Fruit fly (Drosophila melanogaster) whole organism, embryonic: Measurements from ENCODE around the gene msb1l.
A peak's percentile ranks its signal among the peaks of the same experiment; 100 is the strongest.

Experiments
- B-H2 ChIP-seq: fragments of 200-800 bp; sonication (Bioruptor generic); optimal IDR thresholded peaks from 2 replicates; lab custom pipeline; 2018; ENCODE audit warnings: missing biosample characterization, mild to moderate bottlenecking, missing genetic modification characterization
- BtbVII ChIP-seq: fragments of 200-800 bp; sonication (Bioruptor generic); optimal IDR thresholded peaks from 3 replicates; lab custom pipeline; 2017; ENCODE audit warnings: missing biosample characterization, mild to moderate bottlenecking, missing genetic modification characterization
- CG10147 ChIP-seq: fragments of 200-800 bp; sonication (Bioruptor generic); optimal IDR thresholded peaks from 2 replicates; lab custom pipeline; 2019; ENCODE audit warnings: missing biosample characterization, mild to moderate bottlenecking, missing genetic modification characterization, moderate library complexity
- CG10366 ChIP-seq: fragments of 200-800 bp; sonication (Bioruptor generic); IDR thresholded peaks from 2 replicates; pipeline ENCODE4 v1.3.6; 2022; ENCODE audit warnings: missing biosample characterization, missing genetic modification characterization
- CG10431 ChIP-seq: fragments of 200-800 bp; sonication (Bioruptor generic); optimal IDR thresholded peaks from 3 replicates; lab custom pipeline; 2018; ENCODE audit warnings: missing biosample characterization, mild to moderate bottlenecking, missing genetic modification characterization
- CG11560 ChIP-seq: fragments of 200-800 bp; sonication (Bioruptor generic); IDR thresholded peaks from 3 replicates; pipeline ENCODE4 v1.3.6; 2022; ENCODE audit warnings: missing biosample characterization, missing genetic modification characterization
- CG12299 ChIP-seq: fragments of 200-800 bp; sonication (Bioruptor generic); optimal IDR thresholded peaks from 2 replicates; lab custom pipeline; 2018; ENCODE audit warnings: missing biosample characterization, mild to moderate bottlenecking, missing genetic modification characterization
- CG13424 ChIP-seq: fragments of 200-800 bp; sonication (Bioruptor generic); optimal IDR thresholded peaks from 2 replicates; lab custom pipeline; 2019; ENCODE audit warnings: missing biosample characterization, mild to moderate bottlenecking, missing genetic modification characterization, moderate library complexity
- CG16813 ChIP-seq: fragments of 200-800 bp; sonication (Bioruptor generic); IDR thresholded peaks from 3 replicates; pipeline ENCODE4 v1.3.6; 2022; ENCODE audit warnings: missing biosample characterization, missing genetic modification characterization; ENCODE audit not compliant: partially characterized antibody
- CG31388 ChIP-seq: fragments of 200-800 bp; sonication (Bioruptor generic); optimal IDR thresholded peaks from 2 replicates; lab custom pipeline; 2016; ENCODE audit warnings: missing biosample characterization, missing genetic modification characterization
- CG3726 ChIP-seq: fragments of 200-800 bp; sonication (Bioruptor generic); IDR thresholded peaks from 3 replicates; pipeline ENCODE4, ENCODE4 v1.3.6; 2022; ENCODE audit warnings: missing biosample characterization, missing genetic modification characterization
- CG4328 ChIP-seq: fragments of 200-800 bp; sonication (Bioruptor generic); optimal IDR thresholded peaks from 3 replicates; lab custom pipeline; 2017; ENCODE audit warnings: missing biosample characterization, missing genetic modification reagents, missing genetic modification characterization
- CG4424 ChIP-seq: fragments of 200-800 bp; sonication (Bioruptor generic); optimal IDR thresholded peaks from 3 replicates; lab custom pipeline; 2016; ENCODE audit warnings: missing biosample characterization, missing genetic modification characterization
- CG4617 ChIP-seq: fragments of 200-800 bp; sonication (Bioruptor generic); optimal IDR thresholded peaks from 3 replicates; lab custom pipeline; 2016; ENCODE audit warnings: missing biosample characterization, missing genetic modification characterization, borderline replicate concordance
- CG4707 ChIP-seq: fragments of 200-800 bp; sonication (Bioruptor generic); optimal IDR thresholded peaks from 2 replicates; lab custom pipeline; 2018; ENCODE audit warnings: missing biosample characterization, mild to moderate bottlenecking, missing genetic modification characterization, moderate library complexity
- CG4730 ChIP-seq: fragments of 200-800 bp; sonication (Bioruptor generic); IDR thresholded peaks from 2 replicates; pipeline ENCODE4 v1.3.6; 2022; ENCODE audit warnings: missing biosample characterization, missing genetic modification characterization
- CG5245 ChIP-seq: fragments of 200-800 bp; sonication (Bioruptor generic); optimal IDR thresholded peaks from 3 replicates; lab custom pipeline; 2016; ENCODE audit warnings: missing biosample characterization, missing genetic modification characterization
- CG6791 ChIP-seq: fragments of 200-800 bp; sonication (Bioruptor generic); IDR thresholded peaks from 3 replicates; pipeline ENCODE4 v1.3.6; 2022; ENCODE audit warnings: missing biosample characterization, missing genetic modification characterization; ENCODE audit not compliant: partially characterized antibody
- CG7271 ChIP-seq: fragments of 200-800 bp; sonication (Bioruptor generic); optimal IDR thresholded peaks from 2 replicates; lab custom pipeline; 2018; ENCODE audit warnings: missing biosample characterization, mild to moderate bottlenecking, missing genetic modification characterization, moderate library complexity
- CG7357 ChIP-seq: fragments of 200-800 bp; sonication (Bioruptor generic); IDR thresholded peaks from 3 replicates; pipeline ENCODE4 v1.3.6; 2022; ENCODE audit warnings: missing biosample characterization, missing genetic modification characterization
- D ChIP-seq, 2 experiments: fragments of 200-800 bp in 1 of 2; fragments of >200 bp in 1 of 2; sonication (Bioruptor generic) in 1 of 2; optimal IDR thresholded peaks; 2 replicates in 1 of 2; 3 replicates in 1 of 2; lab custom pipeline; 2017; ENCODE audit warnings: mild to moderate bottlenecking in 1 of 2, missing biosample characterization in 1 of 2, missing genetic modification characterization in 1 of 2, missing genetic modification reagents in 1 of 2
- D19A ChIP-seq: fragments of 200-800 bp; optimal IDR thresholded peaks from 3 replicates; lab custom pipeline; 2019; ENCODE audit warnings: missing biosample characterization, mild to moderate bottlenecking, missing genetic modification characterization, moderate library complexity
- Hey ChIP-seq: fragments of 200-800 bp; sonication (Bioruptor generic); optimal IDR thresholded peaks from 3 replicates; lab custom pipeline; 2018; ENCODE audit warnings: missing biosample characterization, mild to moderate bottlenecking, missing genetic modification characterization
- HmgZ ChIP-seq: fragments of 200-800 bp; sonication (Bioruptor generic); optimal IDR thresholded peaks from 2 replicates; lab custom pipeline; 2018; ENCODE audit warnings: missing biosample characterization, mild to moderate bottlenecking, missing genetic modification characterization
- Hmx ChIP-seq: fragments of 200-800 bp; sonication (Bioruptor generic); optimal IDR thresholded peaks from 2 replicates; lab custom pipeline; 2016; ENCODE audit warnings: missing biosample characterization, missing genetic modification characterization
- Hr51 ChIP-seq, 2 experiments: fragments of 200-800 bp; sonication (Bioruptor generic); optimal IDR thresholded peaks; 2 replicates in 1 of 2; 3 replicates in 1 of 2; lab custom pipeline; 2016 to 2018; ENCODE audit warnings: missing biosample characterization in 2 of 2, missing genetic modification characterization in 2 of 2, mild to moderate bottlenecking in 1 of 2, moderate library complexity in 1 of 2
- Jarid2 ChIP-seq: fragments of 200-800 bp; sonication (Bioruptor generic); optimal IDR thresholded peaks from 3 replicates; lab custom pipeline; 2017; ENCODE audit warnings: mild to moderate bottlenecking, missing biosample characterization, missing genetic modification reagents, missing genetic modification characterization
- Opbp ChIP-seq: fragments of 200-800 bp; sonication (Bioruptor generic); IDR thresholded peaks from 3 replicates; pipeline ENCODE4 v1.3.6; 2022; ENCODE audit warnings: missing biosample characterization, missing genetic modification characterization; ENCODE audit not compliant: partially characterized antibody
- Rfx ChIP-seq: fragments of 200-800 bp; sonication (Bioruptor generic); IDR thresholded peaks from 2 replicates; pipeline ENCODE4 v1.3.6; 2022; ENCODE audit warnings: missing biosample characterization, missing genetic modification characterization
- Usf ChIP-seq: fragments of 200-800 bp; sonication (Bioruptor generic); optimal IDR thresholded peaks from 2 replicates; lab custom pipeline; 2017; ENCODE audit warnings: missing genotype, missing biosample characterization, missing genetic modification characterization
- abd-A ChIP-seq: fragments of 200-800 bp; sonication (Bioruptor generic); optimal IDR thresholded peaks from 3 replicates; lab custom pipeline; 2019; ENCODE audit warnings: missing biosample characterization, mild to moderate bottlenecking, missing genetic modification characterization, moderate library complexity
- ase ChIP-seq: fragments of 200-800 bp; sonication (Bioruptor generic); IDR thresholded peaks from 3 replicates; pipeline ENCODE4 v1.3.6; 2022; ENCODE audit warnings: missing biosample characterization, missing genetic modification characterization
- az2 ChIP-seq: fragments of 200-800 bp; sonication (Bioruptor generic); optimal IDR thresholded peaks from 3 replicates; lab custom pipeline; 2016; ENCODE audit warnings: missing biosample characterization, missing genetic modification characterization
- bbx ChIP-seq: fragments of 200-800 bp; sonication (Bioruptor generic); IDR thresholded peaks from 2 replicates; pipeline ENCODE4 v1.3.6; 2022; ENCODE audit warnings: missing biosample characterization, missing genetic modification characterization; ENCODE audit not compliant: partially characterized antibody
- crol ChIP-seq: fragments of 200-800 bp; sonication (Bioruptor generic); IDR thresholded peaks from 2 replicates; pipeline ENCODE4 v1.3.6; 2022; ENCODE audit warnings: missing biosample characterization, missing genetic modification characterization
- hkb ChIP-seq, 2 experiments: fragments of 200-800 bp in 1 of 2; fragments of >200 bp in 1 of 2; sonication (Bioruptor generic) in 1 of 2; IDR thresholded peaks in 1 of 2; optimal IDR thresholded peaks in 1 of 2; 2 replicates each; pipeline versions ENCODE4 v1.3.6 to Lab custom; 2017 to 2022; ENCODE audit warnings: missing biosample characterization in 1 of 2, missing genetic modification characterization in 1 of 2
- lab ChIP-seq: fragments of 200-800 bp; sonication (Bioruptor generic); optimal IDR thresholded peaks from 3 replicates; lab custom pipeline; 2017; ENCODE audit warnings: missing biosample characterization, missing genetic modification characterization, mild to moderate bottlenecking, moderate library complexity, missing genetic modification reagents
- lmd ChIP-seq: fragments of 200-800 bp; sonication (Bioruptor generic); IDR thresholded peaks from 2 replicates; pipeline ENCODE4 v1.3.6; 2022; ENCODE audit warnings: missing biosample characterization, missing genetic modification characterization
- nerfin-1 ChIP-seq: fragments of 200-800 bp; sonication (Bioruptor generic); optimal IDR thresholded peaks from 3 replicates; lab custom pipeline; 2019; ENCODE audit warnings: missing biosample characterization, mild to moderate bottlenecking, missing genetic modification characterization, moderate library complexity
- org-1 ChIP-seq: fragments of 200-800 bp; sonication (Bioruptor generic); optimal IDR thresholded peaks from 2 replicates; lab custom pipeline; 2017; ENCODE audit warnings: missing biosample characterization, missing genetic modification characterization
- p53 ChIP-seq: fragments of 200-800 bp; sonication (Bioruptor generic); optimal IDR thresholded peaks from 2 replicates; lab custom pipeline; 2016; ENCODE audit warnings: missing biosample characterization, missing genetic modification characterization
- pfk ChIP-seq: fragments of 200-800 bp; sonication (Bioruptor generic); optimal IDR thresholded peaks from 2 replicates; lab custom pipeline; 2018; ENCODE audit warnings: missing biosample characterization, mild to moderate bottlenecking, missing genetic modification characterization, moderate library complexity
- pros ChIP-seq: fragments of 200-800 bp; sonication (Bioruptor generic); optimal IDR thresholded peaks from 3 replicates; lab custom pipeline; 2019; ENCODE audit warnings: missing biosample characterization, mild to moderate bottlenecking, missing genetic modification characterization, moderate library complexity
- psq ChIP-seq: fragments of 200-800 bp; sonication (Bioruptor generic); optimal IDR thresholded peaks from 2 replicates; lab custom pipeline; 2017; ENCODE audit warnings: missing biosample characterization, missing genetic modification characterization
- sens ChIP-seq: fragments of 200-800 bp; sonication (Bioruptor generic); peaks from one replicate; lab custom pipeline; 2016; ENCODE audit warnings: missing biosample characterization, missing genetic modification characterization
- slou ChIP-seq: fragments of 200-800 bp; sonication (Bioruptor generic); optimal IDR thresholded peaks from 3 replicates; lab custom pipeline; 2016; ENCODE audit warnings: missing biosample characterization, missing genetic modification characterization
- tap ChIP-seq: fragments of 200-800 bp; optimal IDR thresholded peaks from 3 replicates; lab custom pipeline; 2019; ENCODE audit warnings: missing biosample characterization, mild to moderate bottlenecking, missing genetic modification characterization, moderate library complexity
- wdn ChIP-seq: fragments of 200-800 bp; sonication (Bioruptor generic); IDR thresholded peaks from 2 replicates; pipeline ENCODE4 v1.3.6; 2022; ENCODE audit warnings: missing biosample characterization, missing genetic modification characterization
- zfh1 ChIP-seq: fragments of 200-800 bp; sonication (Bioruptor generic); IDR thresholded peaks from 3 replicates; pipeline ENCODE4 v1.3.6; 2022; ENCODE audit warnings: missing biosample characterization, missing genetic modification characterization

msb1l gene

dm6 chr2L:19583926-19584392, 6.5 kb downstream of the msb1l start, which contains the start of the genes PCNA2 and CG10366:
TSS of gene PCNA2 (minus strand) at chr2L:19583990.
TSS of gene CG10366 (plus strand) at chr2L:19584235.
- TF ChIP-seq Usf (no peak), Hey (tag; lab: Kevin White, UChicago) (no peak), CG4707 (GFP tag; lab: Kevin White, UChicago) (no peak), D (optimal IDR thresholded peaks at IDR 0.05; lab: Kevin White, UChicago) (no peak), D (GFP tag; optimal IDR thresholded peaks at IDR 0.05; lab: Kevin White, UChicago) (peak; percentile 29), CG12299 (tag; lab: Kevin White, UChicago) (peak; percentile 44), CG3726 (GFP tag; lab: Robert Waterston, UW) (no peak), Jarid2 (no peak), pros (no peak), tap (tag; lab: Kevin White, UChicago) (peak; percentile 34), hkb (optimal IDR thresholded peaks at IDR 0.05; lab: Kevin White, UChicago) (peak; percentile 79), hkb (GFP tag; IDR thresholded peaks at IDR 0.05; lab: Robert Waterston, UW) (0 out of 2 replicates have a peak, but pooled peaks have one; percentile 23), CG10147 (peak; percentile 43), CG31388 (GFP tag; lab: Kevin White, UChicago) (no peak), CG5245 (GFP tag; lab: Kevin White, UChicago) (peak; percentile 48), CG11560 (tag; lab: Robert Waterston, UW) (no peak), ase (GFP tag; lab: Robert Waterston, UW) (no peak), B-H2 (GFP tag; lab: Kevin White, UChicago) (peak; percentile 70), CG6791 (peak; percentile 30; the same call in 1 of the 3 replicates), zfh1 (GFP tag; lab: Robert Waterston, UW) (peak; percentile 70; the same call in 2 of the 3 replicates), HmgZ (tag; lab: Kevin White, UChicago) (peak; percentile 86), CG16813 (GFP tag; lab: Robert Waterston, UW) (no peak), crol (GFP tag; lab: Robert Waterston, UW) (no peak), CG7357 (GFP tag; lab: Robert Waterston, UW) (no peak), bbx (no peak), CG13424 (peak; percentile 81), wdn (GFP tag; lab: Robert Waterston, UW) (peak; percentile 66), az2 (GFP tag; lab: Kevin White, UChicago) (peak; percentile 73), abd-A (tag; lab: Kevin White, UChicago) (no peak), p53 (peak; percentile 38), D19A (peak; percentile 6), nerfin-1 (peak; percentile 55), CG4617 (peak; percentile 87), BtbVII (GFP tag; lab: Kevin White, UChicago) (peak; percentile 14), CG4328 (GFP tag; lab: Kevin White, UChicago) (peak; percentile 50), CG7271 (tag; lab: Kevin White, UChicago) (peak; percentile 50), psq (no peak), Hmx (GFP tag; lab: Kevin White, UChicago) (no peak), pfk (no peak), CG4424 (GFP tag; lab: Kevin White, UChicago) (peak; percentile 50), Opbp (no peak), lmd (GFP tag; lab: Robert Waterston, UW) (peak; percentile 56), CG4730 (GFP tag; lab: Robert Waterston, UW) (no peak), sens (GFP tag; lab: Kevin White, UChicago) (peak; percentile 94), slou (GFP tag; lab: Kevin White, UChicago) (peak; percentile 33), Hr51 (GFP tag; optimal IDR thresholded peaks at IDR 0.05; lab: Kevin White, UChicago) (peak; percentile 49 to 56), Rfx (GFP tag; lab: Robert Waterston, UW) (peak; percentile 79), CG10431 (GFP tag; lab: Kevin White, UChicago) (no peak), CG10366 (GFP tag; lab: Robert Waterston, UW) (peak; percentile 72), lab (peak; percentile 69), org-1 (GFP tag; lab: Kevin White, UChicago) (no peak)
